Worm (Caenorhabditis elegans): Measurements from ENCODE around the gene C24H12.6.

The C24H12.6 gene

DNA sequence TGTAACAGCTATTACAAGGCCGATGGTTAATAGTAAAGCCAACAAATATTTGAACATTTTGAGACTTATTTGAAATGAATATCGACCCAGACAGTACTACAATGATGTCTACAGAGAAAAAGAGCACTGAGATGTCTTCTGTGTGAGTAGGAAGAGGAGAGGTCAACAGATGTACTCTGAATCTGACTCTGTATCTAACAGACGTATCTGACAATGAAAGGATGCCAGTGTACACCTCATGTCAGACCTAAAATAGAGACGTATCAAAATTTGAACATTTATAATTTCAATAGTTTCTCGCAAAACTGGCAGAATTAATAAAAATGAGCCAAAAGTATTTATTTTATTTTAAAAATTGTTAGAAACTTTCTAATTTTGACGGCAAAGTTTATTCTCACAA, 4.4 kb upstream of the C24H12.6 start, which contains the start of gene C24H12.8:
Gene C24H12.8, minus strand, starts transcription at position 101 of the 400 bp plus-strand sequence.
- TF ChIP-seq hsf-1 (GFP tag; IDR thresholded peaks at IDR 0.05) (no peak), lin-26 (GFP tag; IDR thresholded peaks at IDR 0.05) (no peak), pha-4 (tag; optimal IDR thresholded peaks at IDR 0.05) (no peak), ceh-58 (GFP tag; IDR thresholded peaks at IDR 0.05) (no peak), T07F8.4 (tag; optimal IDR thresholded peaks at IDR 0.05) (no peak), lag-1 (GFP tag; IDR thresholded peaks at IDR 0.05) (no peak), madf-3 (GFP tag; IDR thresholded peaks at IDR 0.05) (no peak), Y95B8A.8 (GFP tag; IDR thresholded peaks at IDR 0.05) (no peak), snpc-3.4 (tag; optimal IDR thresholded peaks at IDR 0.05) (no peak), ets-4 (GFP tag; optimal IDR thresholded peaks at IDR 0.05) (no peak)

DNA sequence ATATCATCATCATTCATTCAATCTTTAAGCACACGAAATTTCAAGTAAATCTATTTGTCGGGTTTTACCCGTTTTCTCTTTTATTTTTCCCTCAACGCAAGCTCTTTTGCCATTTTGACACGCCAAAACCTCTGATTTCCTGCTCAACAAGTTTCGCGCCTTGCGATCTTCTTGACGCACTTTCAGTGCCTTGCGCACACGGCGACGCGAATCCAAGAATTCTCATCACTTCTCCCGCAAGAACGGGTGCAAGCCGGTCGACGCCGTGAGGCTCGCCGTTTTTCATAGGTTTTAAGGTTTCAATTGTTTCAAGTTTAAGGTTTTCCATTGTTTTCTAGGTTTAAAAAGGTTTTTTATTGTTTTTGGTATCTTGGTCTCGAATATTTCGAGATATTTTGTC, 1.9 kb downstream of the C24H12.6 start:
- TF ChIP-seq ztf-18 (tag; optimal IDR thresholded peaks at IDR 0.05), result peak; percentile 87
- 0 out of 2 replicates have a peak, but pooled peaks have one; percentile 47 for TF ChIP-seq madf-6 (GFP tag; IDR thresholded peaks at IDR 0.05)
- peak; percentile 56 for TF ChIP-seq him-1 (tag; optimal IDR thresholded peaks at IDR 0.05)

DNA sequence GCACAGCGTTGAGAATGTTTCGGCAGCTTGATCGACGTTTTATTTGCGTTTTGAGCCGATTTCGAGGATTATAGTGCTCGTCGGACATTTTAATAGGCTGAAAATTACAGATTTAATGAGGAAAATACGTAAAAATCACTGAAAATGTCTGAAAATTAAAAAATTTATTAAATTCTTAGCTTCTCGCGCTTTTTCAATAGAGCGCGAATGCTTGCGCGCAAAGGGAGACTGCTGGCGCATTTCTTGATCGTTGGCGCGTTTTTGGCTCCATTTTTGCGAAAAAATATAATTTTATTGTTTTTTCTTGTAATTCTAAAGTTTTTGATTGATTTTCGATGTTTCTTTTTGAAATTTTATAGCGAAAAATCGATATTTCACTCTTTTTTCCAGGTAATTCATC, 7.8 kb downstream of the C24H12.6 start, which contains the start of the genes dnsn-1 and C24H12.4:
Gene dnsn-1, minus strand, starts transcription at position 101 of the 400 bp plus-strand sequence.
Gene C24H12.4, plus strand, starts transcription at position 391 of the 400 bp plus-strand sequence.
- no peak for TF ChIP-seq attf-6 (GFP tag; IDR thresholded peaks at IDR 0.05)
- TF ChIP-seq snpc-1.3 (tag; optimal IDR thresholded peaks at IDR 0.05; ENCODE audit: insufficient read depth), result peak; percentile 77
- TF ChIP-seq lsl-1 (GFP tag; optimal IDR thresholded peaks at IDR 0.05), result peak; percentile 64
- TF ChIP-seq hmg-20 (GFP tag; IDR thresholded peaks at IDR 0.05), result peak; percentile 58; the same call in 1 of the 2 replicates
- peak; percentile 67 for TF ChIP-seq gei-17 (GFP tag; optimal IDR thresholded peaks at IDR 0.05)
- TF ChIP-seq Y56A3A.18 (GFP tag; IDR thresholded peaks at IDR 0.05), result no peak
- peak; percentile 31 for TF ChIP-seq athp-1 (tag; optimal IDR thresholded peaks at IDR 0.05)
- TF ChIP-seq aptf-3 (GFP tag; IDR thresholded peaks at IDR 0.05), result no peak
- TF ChIP-seq aptf-2 (GFP tag; conservative IDR thresholded peaks at IDR 0.05), result no peak
- TF ChIP-seq hsf-1 (GFP tag; IDR thresholded peaks at IDR 0.05), result 0 out of 2 replicates have a peak, but pooled peaks have one; percentile 12
- TF ChIP-seq K12H6.12 (tag; optimal IDR thresholded peaks at IDR 0.05), result peak; percentile 30
- TF ChIP-seq ceh-100 (GFP tag; IDR thresholded peaks at IDR 0.05), result peak; percentile 67
- TF ChIP-seq tbp1 (GFP tag; optimal IDR thresholded peaks at IDR 0.05), result peak; percentile 66
- peak; percentile 77 for TF ChIP-seq snpc-3.4 (tag; optimal IDR thresholded peaks at IDR 0.05)
- TF ChIP-seq lin-40 (tag; optimal IDR thresholded peaks at IDR 0.05), result peak; percentile 92
- TF ChIP-seq D2030.7 (GFP tag; IDR thresholded peaks at IDR 0.05), result peak; percentile 72
- no peak for TF ChIP-seq nhr-90 (tag; optimal IDR thresholded peaks at IDR 0.05)
- TF ChIP-seq mxl-1 (tag; optimal IDR thresholded peaks at IDR 0.05), result no peak
- no peak for TF ChIP-seq F52B5.7 (tag; optimal IDR thresholded peaks at IDR 0.05)
- no peak for TF ChIP-seq egl-18 (GFP tag; IDR thresholded peaks at IDR 0.05)
- TF ChIP-seq C06A6.2 (GFP tag; conservative IDR thresholded peaks at IDR 0.05), result peak; percentile 48; the same call in 1 of the 2 replicates
- no peak for TF ChIP-seq ztf-25 (GFP tag; IDR thresholded peaks at IDR 0.05)
- peak; percentile 13; the same call in 1 of the 2 replicates for TF ChIP-seq ceh-91 (GFP tag; IDR thresholded peaks at IDR 0.05)
- no peak for TF ChIP-seq ztf-28 (GFP tag; IDR thresholded peaks at IDR 0.05)
- no peak for TF ChIP-seq ztf-22 (GFP tag; optimal IDR thresholded peaks at IDR 0.05)
- no peak for TF ChIP-seq hlh-12 (tag; optimal IDR thresholded peaks at IDR 0.05)
- TF ChIP-seq hmg-1.2 (GFP tag; IDR thresholded peaks at IDR 0.05), result peak; percentile 51; the same call in 1 of the 2 replicates
- no peak for TF ChIP-seq him-1 (tag; optimal IDR thresholded peaks at IDR 0.05)
- no peak for TF ChIP-seq akir-1 (GFP tag; optimal IDR thresholded peaks at IDR 0.05)
- peak; percentile 87 for TF ChIP-seq ZK185.1 (tag; optimal IDR thresholded peaks at IDR 0.05; ENCODE audit: poor library complexity, severe bottlenecking)
- peak; percentile 67 for TF ChIP-seq snpc-4 (GFP tag; optimal IDR thresholded peaks at IDR 0.05)
- TF ChIP-seq snpc-4 (tag; optimal IDR thresholded peaks at IDR 0.05), result peak; percentile 58 to 83 (median 69)
- peak; percentile 12 for TF ChIP-seq F22D6.2 (tag; optimal IDR thresholded peaks at IDR 0.05)
- TF ChIP-seq ceh-58 (GFP tag; IDR thresholded peaks at IDR 0.05), result no peak
- TF ChIP-seq F23B12.7 (tag; optimal IDR thresholded peaks at IDR 0.05; ENCODE audit: insufficient read depth), result peak; percentile 31
- TF ChIP-seq dpl-1 (GFP tag; optimal IDR thresholded peaks at IDR 0.05), result peak; percentile 70
- no peak for TF ChIP-seq lag-1 (GFP tag; IDR thresholded peaks at IDR 0.05)
